Fruit fly (Drosophila melanogaster) whole organism, adult: Measurements from ENCODE around the gene Tfb5.

ENCODE experiments used
- CG11617 ChIP-seq: fragments of 200-800 bp; sonication (Bioruptor generic); optimal IDR thresholded peaks from 2 replicates; lab custom pipeline; 2017; ENCODE audit warnings: mild to moderate bottlenecking, missing biosample characterization, missing genetic modification reagents, missing genetic modification characterization
- Clk ChIP-seq: fragments of 200-800 bp; sonication (Bioruptor generic); optimal IDR thresholded peaks from 2 replicates; lab custom pipeline; 2017; ENCODE audit warnings: missing biosample characterization, missing genetic modification characterization
- Crg-1 ChIP-seq: fragments of 200-800 bp; sonication (Bioruptor generic); optimal IDR thresholded peaks from 2 replicates; lab custom pipeline; 2016; ENCODE audit warnings: missing biosample characterization, missing genetic modification characterization
- bab1 ChIP-seq: fragments of 200-800 bp; sonication (Bioruptor generic); optimal IDR thresholded peaks from 3 replicates; lab custom pipeline; 2019; ENCODE audit warnings: missing biosample characterization, mild to moderate bottlenecking, missing genetic modification characterization, moderate library complexity

DNA sequence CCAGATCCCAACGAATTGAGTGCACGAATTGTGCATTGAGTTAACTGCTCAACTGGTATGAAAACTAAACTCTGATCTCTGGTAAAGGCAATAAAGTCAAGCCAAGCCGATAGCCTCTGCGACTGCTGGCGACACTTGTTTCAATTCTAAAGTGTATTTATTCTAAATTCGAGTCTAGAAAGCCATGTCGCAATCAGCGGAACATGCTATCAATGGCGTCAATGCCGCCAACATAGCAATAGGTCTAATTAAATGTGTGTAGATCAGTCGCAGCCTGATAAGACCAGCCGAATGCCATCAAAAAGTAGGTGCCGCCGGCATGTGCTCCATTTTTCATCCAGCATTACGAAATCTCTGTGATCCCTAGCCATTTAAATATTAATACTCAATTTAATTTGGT lies 14.9 kb upstream of the Tfb5 start:
- TF ChIP-seq bab1 (GFP tag; lab: Kevin White, UChicago), result no peak
- no peak for TF ChIP-seq Clk (GFP tag; lab: Kevin White, UChicago)
- no peak for TF ChIP-seq CG11617 (GFP tag; lab: Kevin White, UChicago)
- no peak for TF ChIP-seq Crg-1
